Fruit fly (Drosophila melanogaster): ENCODE data around the gene TkR99D.
A peak's percentile ranks its signal among the peaks of the same experiment; 100 is the strongest.

Gene TkR99D

DNA sequence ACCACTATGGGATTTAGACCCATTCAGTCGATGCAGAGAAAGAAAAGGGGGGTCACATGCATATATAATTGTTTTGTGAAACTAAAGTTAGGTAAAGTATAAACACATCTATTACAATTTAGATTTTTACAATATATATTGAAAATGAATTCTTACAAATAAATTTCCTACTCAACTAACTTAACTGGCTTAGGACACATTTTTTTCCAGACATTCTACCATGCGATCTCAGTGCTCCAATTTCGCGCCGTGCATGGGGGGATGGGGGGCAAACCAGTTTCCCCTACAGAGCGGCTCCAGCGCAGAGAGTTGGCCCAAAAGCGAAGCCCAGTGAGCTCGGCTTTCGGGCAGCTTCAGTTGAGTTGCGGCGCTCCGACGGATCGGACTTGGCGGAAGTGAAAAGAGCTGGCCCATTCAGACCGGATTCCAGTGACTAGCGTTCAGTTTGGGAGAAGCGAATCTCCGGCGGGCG, 13.9 kb upstream of the TkR99D start, which contains the start of gene CG7896 (continued):
- TF ChIP-seq CG13296 (GFP tag; optimal IDR thresholded peaks at IDR 0.05) (peak; percentile 69), CG7372 (GFP tag; IDR thresholded peaks at IDR 0.05) (peak; percentile 75), HHEX (GFP tag; optimal IDR thresholded peaks at IDR 0.05) (peak; percentile 67), pb (GFP tag; optimal IDR thresholded peaks at IDR 0.05) (peak; percentile 10), CG10321 (GFP tag; IDR thresholded peaks at IDR 0.05) (0 out of 2 replicates have a peak, but pooled peaks have one; percentile 5), CG8089 (GFP tag; optimal IDR thresholded peaks at IDR 0.05) (no peak), pho (GFP tag; optimal IDR thresholded peaks at IDR 0.05) (no peak), chn (GFP tag; optimal IDR thresholded peaks at IDR 0.05) (no peak), CG17359 (tag; optimal IDR thresholded peaks at IDR 0.05) (peak; percentile 48), caup (GFP tag; optimal IDR thresholded peaks at IDR 0.05; ENCODE audit: severe bottlenecking) (peak; percentile 67), jigr1 (GFP tag; IDR thresholded peaks at IDR 0.05) (peak; percentile 65; the same call in 1 of the 3 replicates), CrebB (tag; optimal IDR thresholded peaks at IDR 0.05) (no peak), CG1529 (GFP tag; optimal IDR thresholded peaks at IDR 0.05) (peak; percentile 42), jumu (GFP tag; optimal IDR thresholded peaks at IDR 0.05) (no peak), mirr (GFP tag; optimal IDR thresholded peaks at IDR 0.05) (peak; percentile 22), CTCF (GFP tag; optimal IDR thresholded peaks at IDR 0.05) (no peak), CG12219 (GFP tag; optimal IDR thresholded peaks at IDR 0.05) (peak; percentile 54), CG7357 (GFP tag; IDR thresholded peaks at IDR 0.05) (peak; percentile 80), az2 (GFP tag; optimal IDR thresholded peaks at IDR 0.05) (peak; percentile 69), sens-2 (GFP tag; IDR thresholded peaks at IDR 0.05) (no peak), ap (GFP tag; IDR thresholded peaks at IDR 0.05) (no peak), CG5953 (GFP tag; IDR thresholded peaks at IDR 0.05) (peak; percentile 49; the same call in 1 of the 2 replicates), salm (tag; optimal IDR thresholded peaks at IDR 0.05) (no peak), aop (GFP tag; IDR thresholded peaks at IDR 0.05) (no peak), E2f1 (GFP tag; IDR thresholded peaks at IDR 0.05) (peak; percentile 76), CG10209 (GFP tag; optimal IDR thresholded peaks at IDR 0.05) (peak; percentile 64), CG15601 (tag; optimal IDR thresholded peaks at IDR 0.05) (peak; percentile 62), tap (tag; optimal IDR thresholded peaks at IDR 0.05) (peak; percentile 48), D19A (tag; optimal IDR thresholded peaks at IDR 0.05) (no peak), CG8765 (GFP tag; IDR thresholded peaks at IDR 0.05) (peak; percentile 40; the same call in 1 of the 2 replicates), CG14667 (GFP tag; IDR thresholded peaks at IDR 0.05) (peak; percentile 66; the same call in 1 of the 2 replicates), CG1603 (tag; optimal IDR thresholded peaks at IDR 0.05) (peak; percentile 31), Hmx (GFP tag; optimal IDR thresholded peaks at IDR 0.05) (no peak), CG5245 (GFP tag; optimal IDR thresholded peaks at IDR 0.05) (peak; percentile 40), CG30431 (GFP tag; optimal IDR thresholded peaks at IDR 0.05) (peak; percentile 20), vfl (GFP tag; optimal IDR thresholded peaks at IDR 0.05) (no peak), gfzf (GFP tag; optimal IDR thresholded peaks at IDR 0.05) (no peak), pnt (GFP tag; optimal IDR thresholded peaks at IDR 0.05) (no peak), dimm (GFP tag; IDR thresholded peaks at IDR 0.05) (0 out of 2 replicates have a peak, but pooled peaks have one; percentile 25), kay (GFP tag; optimal IDR thresholded peaks at IDR 0.05) (no peak), Rx (GFP tag; IDR thresholded peaks at IDR 0.05) (peak; percentile 54; the same call in 1 of the 2 replicates), chm (GFP tag; IDR thresholded peaks at IDR 0.05) (no peak), CG12659 (GFP tag; optimal IDR thresholded peaks at IDR 0.05) (peak; percentile 61), sima (GFP tag; optimal IDR thresholded peaks at IDR 0.05) (no peak), CG32767 (GFP tag; IDR thresholded peaks at IDR 0.05) (peak; percentile 38; the same call in 1 of the 2 replicates), E2f2 (GFP tag; IDR thresholded peaks at IDR 0.05) (peak; percentile 55; the same call in 1 of the 2 replicates), seq (GFP tag; IDR thresholded peaks at IDR 0.05) (peak; percentile 75), Antp (GFP tag; optimal IDR thresholded peaks at IDR 0.05) (peak; percentile 2), ab (GFP tag; optimal IDR thresholded peaks at IDR 0.05) (no peak), wek (GFP tag; optimal IDR thresholded peaks at IDR 0.05) (no peak), Xrp1 (GFP tag; IDR thresholded peaks at IDR 0.05) (peak; percentile 90), D (optimal IDR thresholded peaks at IDR 0.05) (no peak), D (GFP tag; optimal IDR thresholded peaks at IDR 0.05) (peak; percentile 43)
